Fruit fly (Drosophila melanogaster): ENCODE results near the gene CG9328.

The CG9328 gene

dm6 chr2L:20851592-20851991 is 54.1 kb downstream of the CG9328 start:
- TF ChIP-seq CG12605 (GFP tag; IDR thresholded peaks at IDR 0.05): no peak
- peak; percentile 58 for TF ChIP-seq D1 (tag; optimal IDR thresholded peaks at IDR 0.05)

DNA sequence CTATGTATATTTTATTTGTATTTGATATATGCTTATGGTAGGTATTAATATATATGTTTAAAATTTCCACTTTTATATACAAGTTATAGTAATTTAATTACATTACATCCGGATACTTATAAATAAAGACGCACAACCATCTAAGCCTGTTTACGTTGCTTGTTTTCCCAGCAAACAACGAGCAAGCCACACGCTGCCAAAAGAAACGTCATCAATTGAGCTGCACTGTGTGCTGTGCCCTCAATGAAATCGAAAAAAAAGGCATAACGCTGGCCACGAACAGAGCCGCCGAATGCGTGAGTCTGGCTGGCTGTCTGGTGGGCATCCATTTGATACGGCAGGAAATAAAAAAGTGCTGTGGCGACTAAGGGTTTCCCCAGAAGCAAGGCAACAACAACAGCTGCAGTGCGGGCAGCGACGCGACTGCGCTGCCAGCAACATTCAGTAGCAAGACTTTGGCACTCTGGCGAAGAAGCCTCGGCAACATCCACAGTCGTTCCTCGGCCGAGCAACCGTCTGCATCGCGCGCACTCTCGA is 54.6 kb downstream of the CG9328 start, which contains the start of gene twit:
TSS of gene twit (plus strand) at position 487 of the 537 bp plus-strand sequence.
- TF ChIP-seq Pif1A (GFP tag; optimal IDR thresholded peaks at IDR 0.05) (no peak), CG8301 (tag; optimal IDR thresholded peaks at IDR 0.05) (no peak), CG9948 (tag; optimal IDR thresholded peaks at IDR 0.05) (no peak), EcR (GFP tag; optimal IDR thresholded peaks at IDR 0.05) (no peak), fd96Ca (GFP tag; IDR thresholded peaks at IDR 0.05) (0 out of 3 replicates have a peak, but pooled peaks have one; percentile 12), CG12605 (GFP tag; IDR thresholded peaks at IDR 0.05) (no peak)

- TF ChIP-seq CG13204 (GFP tag; optimal IDR thresholded peaks at IDR 0.05) (no peak), CG4496 (GFP tag; IDR thresholded peaks at IDR 0.05) (no peak), Snoo (tag; optimal IDR thresholded peaks at IDR 0.05) (no peak), CG34367 (tag; optimal IDR thresholded peaks at IDR 0.05) (no peak), D1 (tag; optimal IDR thresholded peaks at IDR 0.05) (no peak), CG32121 (GFP tag; IDR thresholded peaks at IDR 0.05) (no peak), CG9948 (tag; optimal IDR thresholded peaks at IDR 0.05) (no peak), CG12605 (GFP tag; IDR thresholded peaks at IDR 0.05) (no peak), EcR (GFP tag; optimal IDR thresholded peaks at IDR 0.05) (no peak), CG15710 (tag; optimal IDR thresholded peaks at IDR 0.05) (no peak), rn (GFP tag; IDR thresholded peaks at IDR 0.05) (no peak), Ets98B (GFP tag; IDR thresholded peaks at IDR 0.05) (no peak), CG10348 (GFP tag; IDR thresholded peaks at IDR 0.05) (no peak)
Observed at dm6 chr2L:20857791-20858190, 60.3 kb downstream of the CG9328 start, which contains the start of gene CG14400. CG14400 (minus strand) TSS chr2L:20857891.

- TF ChIP-seq Snoo (tag; optimal IDR thresholded peaks at IDR 0.05): no peak
- no peak for TF ChIP-seq EcR (GFP tag; optimal IDR thresholded peaks at IDR 0.05)
- TF ChIP-seq D1 (tag; optimal IDR thresholded peaks at IDR 0.05): no peak
- TF ChIP-seq gl (tag; optimal IDR thresholded peaks at IDR 0.05): no peak
Observed at dm6 chr2L:20858371-20859340, 61.1 kb downstream of the CG9328 start, which contains the start of gene bero. bero (plus strand) TSS chr2L:20858695.

Measured in whole organism, pupa.